Fruit fly (Drosophila melanogaster): ENCODE data around the gene Lim3.

The Lim3 gene

DNA sequence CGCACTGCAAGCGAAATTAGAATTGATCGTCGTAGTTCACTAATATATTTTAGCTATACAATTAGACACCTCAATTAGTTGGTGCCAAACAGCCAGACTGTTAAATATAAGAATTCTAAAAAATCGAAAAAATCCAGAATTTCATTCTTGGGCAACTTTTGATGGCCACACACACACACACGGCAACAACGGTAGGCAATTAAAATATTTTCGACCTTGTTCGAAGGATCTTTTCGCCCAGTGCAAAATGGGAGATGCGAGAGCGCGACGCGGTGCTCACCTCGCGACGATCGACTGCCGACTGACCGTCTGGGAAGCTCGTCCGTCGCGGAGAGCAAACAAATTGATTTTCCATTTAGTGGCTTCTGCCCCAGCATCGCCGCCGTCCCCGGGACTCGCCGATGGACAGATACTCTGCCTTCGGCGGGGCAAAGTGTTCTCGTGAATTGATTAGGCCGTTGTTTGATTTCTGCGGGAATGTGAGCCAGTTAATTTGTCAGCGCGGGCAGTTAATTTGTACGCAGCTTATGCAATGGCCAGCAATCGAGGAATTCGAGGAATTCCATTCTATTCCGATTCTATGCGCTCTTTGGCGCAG lies 38.6 kb downstream of the Lim3 start, which contains the start of gene CG10702:
Gene CG10702 (minus strand): TSS at position 304 of the 598 bp plus-strand sequence.
- TF ChIP-seq CG7101 (tag; optimal IDR thresholded peaks at IDR 0.05) (no peak), toe (GFP tag; optimal IDR thresholded peaks at IDR 0.05) (no peak), ovo (GFP tag; optimal IDR thresholded peaks at IDR 0.05) (no peak), Crg-1 (GFP tag; optimal IDR thresholded peaks at IDR 0.05) (no peak), Mnt (GFP tag; optimal IDR thresholded peaks at IDR 0.05) (no peak), kay (GFP tag; ENCODE audit: borderline replicate concordance) (no peak), CG7045 (GFP tag; optimal IDR thresholded peaks at IDR 0.05) (no peak), cnc (optimal IDR thresholded peaks at IDR 0.05) (no peak), CG14711 (tag; optimal IDR thresholded peaks at IDR 0.05) (no peak), CG5204 (GFP tag; optimal IDR thresholded peaks at IDR 0.05) (no peak), CG1620 (GFP tag; optimal IDR thresholded peaks at IDR 0.05) (no peak), Clk (GFP tag; optimal IDR thresholded peaks at IDR 0.05) (no peak), tj (GFP tag; optimal IDR thresholded peaks at IDR 0.05) (no peak), CG12768 (GFP tag; optimal IDR thresholded peaks at IDR 0.05) (no peak), CG33017 (tag; optimal IDR thresholded peaks at IDR 0.05) (no peak), CG11617 (GFP tag; optimal IDR thresholded peaks at IDR 0.05) (no peak), cic (GFP tag; optimal IDR thresholded peaks at IDR 0.05) (no peak), Hr96 (GFP tag; optimal IDR thresholded peaks at IDR 0.05) (no peak), pad (GFP tag; optimal IDR thresholded peaks at IDR 0.05) (no peak), bab1 (GFP tag; optimal IDR thresholded peaks at IDR 0.05) (no peak)

DNA sequence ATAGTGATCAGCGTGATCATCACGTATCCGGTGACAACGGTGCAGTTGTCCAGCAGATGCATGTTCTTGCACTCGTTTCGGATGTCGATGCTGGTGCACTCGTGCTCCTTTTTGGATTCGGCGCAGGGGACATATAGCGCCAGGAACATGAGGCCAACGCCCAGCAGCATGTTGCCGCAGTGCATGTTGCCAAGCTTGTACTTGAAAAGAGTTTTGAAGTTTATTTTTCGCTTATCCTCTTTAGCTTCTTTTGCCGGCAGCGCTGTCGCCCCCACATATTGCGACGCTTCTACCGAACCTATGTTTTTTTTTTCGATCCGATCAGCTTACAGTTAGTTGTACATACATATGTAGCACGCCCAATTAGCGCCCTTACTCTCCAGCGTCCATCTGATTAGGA lies 39.8 kb downstream of the Lim3 start:
- TF ChIP-seq CG1620 (GFP tag; optimal IDR thresholded peaks at IDR 0.05) (no peak), CG33017 (tag; optimal IDR thresholded peaks at IDR 0.05) (no peak), Hr96 (GFP tag; optimal IDR thresholded peaks at IDR 0.05) (no peak), pad (GFP tag; optimal IDR thresholded peaks at IDR 0.05) (peak; percentile 32)

DNA sequence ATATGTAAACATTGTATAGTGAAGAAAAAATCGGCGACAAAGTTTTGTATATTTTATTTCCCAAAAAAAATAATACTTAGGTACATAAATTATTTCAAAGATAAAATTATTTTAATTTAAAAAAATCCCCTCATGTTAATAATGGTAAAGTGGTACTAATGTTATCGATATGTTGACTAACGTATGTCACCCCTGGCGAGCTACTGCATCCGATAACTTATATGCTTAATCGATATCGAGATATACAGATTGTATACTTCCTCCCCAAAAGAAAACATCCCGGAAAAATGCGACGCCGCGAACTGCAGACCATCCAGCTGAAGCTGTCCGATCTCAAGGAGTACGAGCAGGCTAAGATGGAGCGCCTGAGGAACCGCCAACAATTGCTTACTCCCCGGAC lies 43.5 kb downstream of the Lim3 start, which contains the start of gene CG17343:
Gene CG17343 (plus strand): TSS at position 224 of the 400 bp plus-strand sequence.
- TF ChIP-seq Hr96 (GFP tag; optimal IDR thresholded peaks at IDR 0.05), result no peak
- TF ChIP-seq Crg-1 (GFP tag; optimal IDR thresholded peaks at IDR 0.05), result no peak
- TF ChIP-seq bab1 (GFP tag; optimal IDR thresholded peaks at IDR 0.05), result no peak
- TF ChIP-seq ovo (GFP tag; optimal IDR thresholded peaks at IDR 0.05), result no peak
- TF ChIP-seq CG7045 (GFP tag; optimal IDR thresholded peaks at IDR 0.05), result no peak
- no peak for TF ChIP-seq cnc (optimal IDR thresholded peaks at IDR 0.05)
- no peak for TF ChIP-seq Clk (GFP tag; optimal IDR thresholded peaks at IDR 0.05)
- TF ChIP-seq Mnt (GFP tag; optimal IDR thresholded peaks at IDR 0.05), result no peak
- TF ChIP-seq tj (GFP tag; optimal IDR thresholded peaks at IDR 0.05), result no peak
- TF ChIP-seq cic (GFP tag; optimal IDR thresholded peaks at IDR 0.05), result no peak
- no peak for TF ChIP-seq CG11617 (GFP tag; optimal IDR thresholded peaks at IDR 0.05)
- TF ChIP-seq CG14711 (tag; optimal IDR thresholded peaks at IDR 0.05), result no peak
- TF ChIP-seq pad (GFP tag; optimal IDR thresholded peaks at IDR 0.05), result no peak
- TF ChIP-seq CG33017 (tag; optimal IDR thresholded peaks at IDR 0.05), result no peak
- no peak for TF ChIP-seq toe (GFP tag; optimal IDR thresholded peaks at IDR 0.05)
- TF ChIP-seq CG1620 (GFP tag; optimal IDR thresholded peaks at IDR 0.05), result no peak
- TF ChIP-seq kay (GFP tag; ENCODE audit: borderline replicate concordance), result no peak
- no peak for TF ChIP-seq CG12768 (GFP tag; optimal IDR thresholded peaks at IDR 0.05)

DNA sequence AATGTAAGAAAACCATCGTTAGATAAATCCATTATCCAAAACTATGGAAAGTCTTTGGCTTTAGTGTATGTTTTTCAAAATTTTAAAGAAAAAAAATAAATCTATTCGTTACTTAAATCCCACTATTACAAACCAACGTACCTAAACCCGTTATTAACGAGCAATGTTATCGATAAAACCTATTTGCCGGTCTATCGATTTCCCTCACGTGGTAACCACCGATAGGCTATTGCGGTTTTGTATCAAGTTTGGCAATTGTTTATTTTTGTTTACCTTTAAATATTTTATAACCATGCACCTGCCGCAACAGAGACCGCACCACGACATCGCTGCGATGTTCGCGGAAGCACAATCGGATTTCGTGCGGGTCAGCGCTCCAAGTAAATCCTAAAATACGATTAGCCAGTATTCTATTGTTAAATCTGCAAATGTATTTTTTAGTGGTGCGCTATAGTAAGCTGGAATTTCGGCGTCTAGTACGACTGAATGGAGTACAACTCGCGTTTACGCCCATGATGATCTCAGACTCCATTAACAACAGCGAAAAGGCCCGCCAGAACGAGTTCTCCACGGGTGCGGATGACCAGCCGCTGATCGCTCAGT lies 45.0 kb downstream of the Lim3 start, which contains the start of gene Dus4:
Gene Dus4 (plus strand): TSS at position 206 of the 603 bp plus-strand sequence.
- no peak for TF ChIP-seq pad (GFP tag; optimal IDR thresholded peaks at IDR 0.05)
- TF ChIP-seq CG11617 (GFP tag; optimal IDR thresholded peaks at IDR 0.05), result no peak
- TF ChIP-seq CG1620 (GFP tag; optimal IDR thresholded peaks at IDR 0.05), result no peak
- TF ChIP-seq bab1 (GFP tag; optimal IDR thresholded peaks at IDR 0.05), result no peak
- no peak for TF ChIP-seq ovo (GFP tag; optimal IDR thresholded peaks at IDR 0.05)
- TF ChIP-seq tj (GFP tag; optimal IDR thresholded peaks at IDR 0.05), result no peak
- no peak for TF ChIP-seq Clk (GFP tag; optimal IDR thresholded peaks at IDR 0.05)
- TF ChIP-seq Mnt (GFP tag; optimal IDR thresholded peaks at IDR 0.05), result peak; percentile 58

DNA sequence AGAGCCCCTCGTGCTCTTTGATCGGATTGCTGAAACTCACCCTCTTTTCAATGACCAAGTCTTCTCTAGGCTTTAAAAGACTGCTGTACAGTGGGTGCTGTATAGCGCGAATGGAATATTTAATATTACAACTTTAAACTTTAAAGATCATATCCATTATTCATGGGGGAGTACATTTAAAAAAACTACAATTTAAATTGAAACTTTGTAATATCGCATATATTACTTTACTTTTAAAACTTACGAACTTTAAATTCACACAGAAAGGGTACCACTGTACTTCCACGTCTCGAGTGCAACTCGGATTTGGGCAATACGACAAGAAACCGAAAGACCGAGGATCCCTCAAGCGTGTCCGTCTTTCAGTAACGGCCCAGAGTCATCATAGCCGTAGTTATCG lies 49.3 kb downstream of the Lim3 start, which contains the start of gene Phlpp:
Gene Phlpp (plus strand): TSS at position 214 of the 400 bp plus-strand sequence.
- TF ChIP-seq bab1 (GFP tag; optimal IDR thresholded peaks at IDR 0.05), result peak; percentile 42
- TF ChIP-seq Crg-1 (GFP tag; optimal IDR thresholded peaks at IDR 0.05), result no peak

DNA sequence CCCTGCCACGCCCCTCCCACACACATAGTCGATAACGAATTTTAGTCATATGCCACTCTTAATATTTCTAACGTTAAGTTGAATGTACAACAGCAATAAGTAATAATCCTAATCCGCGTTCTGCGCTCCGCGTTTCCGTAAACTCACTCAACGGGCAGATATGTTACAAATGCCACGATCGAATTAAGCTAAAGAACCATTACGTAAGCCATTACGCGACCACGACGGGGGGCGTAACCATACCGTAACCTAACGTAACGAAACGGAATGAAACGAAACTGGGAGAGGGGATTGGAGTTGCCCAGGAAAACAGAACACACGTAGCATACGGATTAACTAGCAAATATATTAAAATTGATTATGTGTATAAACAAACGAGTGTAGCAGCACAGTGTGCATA lies 50.4 kb downstream of the Lim3 start:
- TF ChIP-seq cnc (optimal IDR thresholded peaks at IDR 0.05) (no peak), toe (GFP tag; optimal IDR thresholded peaks at IDR 0.05) (no peak), bab1 (GFP tag; optimal IDR thresholded peaks at IDR 0.05) (no peak), CG5204 (GFP tag; optimal IDR thresholded peaks at IDR 0.05) (no peak), Hr96 (GFP tag; optimal IDR thresholded peaks at IDR 0.05) (no peak), CG7045 (GFP tag; optimal IDR thresholded peaks at IDR 0.05) (no peak), ovo (GFP tag; optimal IDR thresholded peaks at IDR 0.05) (no peak), CG14711 (tag; optimal IDR thresholded peaks at IDR 0.05) (no peak)

DNA sequence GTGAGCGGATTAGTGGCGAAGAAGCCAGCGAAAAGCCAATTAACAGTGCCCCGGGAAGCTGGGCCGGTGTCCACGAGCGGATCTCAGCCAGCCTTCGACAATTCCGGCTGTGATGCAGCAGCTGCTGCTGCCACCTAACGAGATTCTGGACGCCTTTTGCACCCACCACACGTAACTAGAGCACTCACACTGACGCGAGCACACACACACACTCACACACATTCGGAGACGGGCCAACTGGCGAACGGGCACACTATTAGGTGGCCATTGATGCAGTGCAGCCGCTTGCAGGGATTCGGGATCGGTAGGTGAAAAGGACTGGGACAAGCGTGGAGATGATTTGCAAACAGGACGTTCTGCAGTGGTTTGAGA lies 53.7 kb downstream of the Lim3 start:
- TF ChIP-seq kay (GFP tag; ENCODE audit: borderline replicate concordance), result no peak
